Worm (Caenorhabditis elegans) whole organism, midembryonic: ENCODE data around the gene osm-8.
A peak's percentile ranks its signal among the peaks of the same experiment; 100 is the strongest.

Experiments used
- cog-1 ChIP-seq: sonication (generic microtip); optimal IDR thresholded peaks from 2 replicates; lab custom pipeline; 2016; ENCODE audit warnings: missing genetic modification characterization, missing compliant biosample characterization
- flt-1 ChIP-seq: fragments of 200-800 bp; sonication (Bioruptor generic); IDR thresholded peaks from 2 replicates; pipeline ENCODE4 v1.3.6; 2022; ENCODE audit warnings: missing genetic modification characterization, missing compliant biosample characterization
- med-1 ChIP-seq: sonication (generic microtip); optimal IDR thresholded peaks from 2 replicates; lab custom pipeline; 2017; ENCODE audit warnings: missing genetic modification characterization, mild to moderate bottlenecking, missing compliant biosample characterization, antibody characterized with exemption, missing genetic modification reagents; ENCODE audit not compliant: insufficient read depth

DNA sequence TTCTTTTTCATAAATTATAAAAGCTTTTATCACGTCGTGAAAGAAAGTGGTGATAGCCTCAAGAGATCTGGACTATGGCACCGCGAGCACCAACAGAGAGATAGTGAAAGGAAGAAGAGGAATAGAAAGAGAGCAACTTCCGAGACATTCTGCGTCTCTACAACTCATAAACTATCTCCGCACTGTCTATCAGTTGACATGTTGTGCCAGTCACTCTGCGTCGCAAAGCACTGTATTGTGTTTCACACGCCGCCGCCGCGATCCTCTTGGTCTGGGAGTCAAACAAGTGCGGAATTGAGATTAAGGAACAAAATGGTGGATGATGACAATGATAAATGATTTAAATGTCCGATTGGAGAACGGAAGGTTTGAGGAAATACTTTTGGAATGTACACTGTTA is 18.3 kb upstream of the osm-8 start:
- TF ChIP-seq flt-1, result no peak
- peak; percentile 40 for TF ChIP-seq cog-1 (tag; lab: Kevin White, UChicago)
- TF ChIP-seq med-1 (GFP tag; lab: Kevin White, UChicago), result no peak
